Worm (Caenorhabditis elegans): Measurements from ENCODE around the gene F16G10.1.

DNA sequence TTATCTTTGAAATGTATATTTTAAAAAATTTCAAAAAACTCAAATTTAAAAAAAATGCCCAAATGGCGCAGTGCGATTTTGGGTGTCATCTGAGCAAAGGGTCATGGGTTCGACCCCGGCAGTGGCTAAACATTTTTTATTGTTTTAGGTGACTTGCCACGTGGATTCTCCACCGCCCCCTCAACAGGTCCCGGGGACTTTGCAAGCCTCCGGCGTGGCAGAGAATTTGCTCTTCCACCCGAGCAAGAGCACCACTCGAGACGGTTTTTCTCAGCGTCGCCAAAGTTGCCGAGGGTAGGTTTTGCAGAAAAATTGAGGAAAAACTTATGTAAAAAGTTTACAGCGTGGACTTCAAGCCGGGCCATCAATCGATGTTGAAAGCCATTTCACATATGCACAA lies 41.1 kb downstream of the F16G10.1 start:
- TF ChIP-seq dao-5 (tag; optimal IDR thresholded peaks at IDR 0.05) (no peak), him-1 (tag; optimal IDR thresholded peaks at IDR 0.05) (no peak), W03F9.2 (tag; optimal IDR thresholded peaks at IDR 0.05) (no peak)
